Worm (Caenorhabditis elegans) whole organism, L4 larva: Measurements from ENCODE around the gene F48G7.4.

Experiments used
- D1046.2 ChIP-seq: fragments of 200-800 bp; sonication (Bioruptor generic); IDR thresholded peaks from 2 replicates; pipeline ENCODE4 v1.3.6; 2022; ENCODE audit warnings: missing genetic modification characterization, missing compliant biosample characterization
- Y5F2A.4 ChIP-seq: fragments of 200-800 bp; sonication (Bioruptor generic); optimal IDR thresholded peaks from 2 replicates; lab custom pipeline; 2018; ENCODE audit warnings: mild to moderate bottlenecking, missing genetic modification characterization, missing compliant biosample characterization
- aha-1 ChIP-seq: fragments of 150-350 bp; peaks from one replicate; lab custom pipeline; 2014; ENCODE audit warnings: missing biosample characterization, missing genetic modification characterization
- ama-1 ChIP-seq: fragments of 150-350 bp; optimal IDR thresholded peaks from 2 replicates; lab custom pipeline; 2014; ENCODE audit warnings: inconsistent platforms, mixed read lengths
- attf-4 ChIP-seq: sonication (generic microtip); optimal IDR thresholded peaks from 3 replicates; lab custom pipeline; 2017; ENCODE audit warnings: missing biosample characterization, missing genetic modification characterization
- ceh-20 ChIP-seq: fragments of 200-800 bp; sonication (Bioruptor generic); IDR thresholded peaks from 2 replicates; pipeline ENCODE4 v1.3.6; 2022; ENCODE audit warnings: missing genetic modification reagents, missing genetic modification characterization, missing compliant biosample characterization
- ceh-28 ChIP-seq: fragments of 150-350 bp; optimal IDR thresholded peaks from 2 replicates; lab custom pipeline; 2014; ENCODE audit warnings: missing biosample characterization, missing genetic modification reagents, missing genetic modification characterization
- ceh-32 ChIP-seq: sonication (generic microtip); optimal IDR thresholded peaks from 2 replicates; lab custom pipeline; 2016; ENCODE audit warnings: mild to moderate bottlenecking, missing genetic modification characterization, missing compliant biosample characterization; ENCODE audit not compliant: poor library complexity
- cey-2 ChIP-seq: sonication (generic microtip); optimal IDR thresholded peaks from 3 replicates; lab custom pipeline; 2017; ENCODE audit warnings: missing genetic modification characterization, mild to moderate bottlenecking, missing compliant biosample characterization, antibody characterized with exemption, borderline replicate concordance; ENCODE audit not compliant: insufficient read depth
- daf-12 ChIP-seq: fragments of 150-350 bp; optimal IDR thresholded peaks from 2 replicates; lab custom pipeline; 2014; ENCODE audit warnings: missing biosample characterization, missing genetic modification reagents, missing genetic modification characterization
- daf-16 ChIP-seq, 3 experiments: sonication (generic microtip); optimal IDR thresholded peaks; 2 replicates each; lab custom pipeline; 2016 to 2017; ENCODE audit warnings: missing genetic modification characterization in 3 of 3, missing genetic modification reagents in 3 of 3, mild to moderate bottlenecking in 2 of 3, missing compliant biosample characterization in 2 of 3, missing biosample characterization in 1 of 3, moderate library complexity in 1 of 3
- daf-8 ChIP-seq: fragments of 200-800 bp; sonication (Bioruptor generic); IDR thresholded peaks from 2 replicates; pipeline ENCODE4 v1.3.6; 2022; ENCODE audit warnings: missing genetic modification characterization, missing compliant biosample characterization
- dmd-8 ChIP-seq: fragments of 200-800 bp; sonication (Bioruptor generic); IDR thresholded peaks from 2 replicates; pipeline ENCODE4 v1.3.6; 2022; ENCODE audit warnings: missing genetic modification characterization, missing compliant biosample characterization
- dve-1 ChIP-seq: sonication (generic microtip); optimal IDR thresholded peaks from 2 replicates; lab custom pipeline; 2017; ENCODE audit warnings: antibody characterized with exemption, mild to moderate bottlenecking, missing genetic modification characterization, missing compliant biosample characterization; ENCODE audit not compliant: insufficient read depth
- egl-27 ChIP-seq: sonication (generic microtip); optimal IDR thresholded peaks from 3 replicates; lab custom pipeline; 2017; ENCODE audit warnings: missing biosample characterization, missing genetic modification reagents, missing genetic modification characterization
- hlh-30 ChIP-seq: sonication (generic microtip); optimal IDR thresholded peaks from 2 replicates; lab custom pipeline; 2017; ENCODE audit warnings: antibody characterized with exemption, mild to moderate bottlenecking, missing genetic modification characterization, missing compliant biosample characterization; ENCODE audit not compliant: insufficient read depth
- lir-3 ChIP-seq: sonication (generic microtip); optimal IDR thresholded peaks from 2 replicates; lab custom pipeline; 2016; ENCODE audit warnings: mild to moderate bottlenecking, missing genetic modification characterization, missing compliant biosample characterization
- madf-9 ChIP-seq: fragments of 200-800 bp; sonication (Bioruptor generic); conservative IDR thresholded peaks from 2 replicates; pipeline ENCODE4 v1.3.6; 2022; ENCODE audit warnings: missing genetic modification reagents, missing genetic modification characterization, missing compliant biosample characterization
- mdl-1 ChIP-seq, 2 experiments: fragments of 150-350 bp in 1 of 2; sonication (generic microtip) in 1 of 2; optimal IDR thresholded peaks; 2 replicates each; lab custom pipeline; 2014 to 2017; ENCODE audit warnings: missing biosample characterization in 2 of 2, missing genetic modification characterization in 2 of 2
- mep-1 ChIP-seq: fragments of 150-350 bp; sonication (generic microtip); optimal IDR thresholded peaks from 3 replicates; lab custom pipeline; 2014; ENCODE audit warnings: missing biosample characterization, missing genetic modification characterization
- mxl-3 ChIP-seq: fragments of 200-800 bp; sonication (Bioruptor generic); optimal IDR thresholded peaks from 2 replicates; lab custom pipeline; 2018; ENCODE audit warnings: mild to moderate bottlenecking, missing genetic modification characterization, missing compliant biosample characterization
- nhr-11 ChIP-seq: fragments of 150-350 bp; optimal IDR thresholded peaks from 2 replicates; lab custom pipeline; 2014; ENCODE audit warnings: missing biosample characterization, missing genetic modification characterization
- nhr-237 ChIP-seq: sonication (generic microtip); optimal IDR thresholded peaks from 2 replicates; lab custom pipeline; 2017; ENCODE audit warnings: missing biosample characterization, missing genetic modification characterization
- nhr-28 ChIP-seq: fragments of 150-350 bp; optimal IDR thresholded peaks from 2 replicates; lab custom pipeline; 2014; ENCODE audit warnings: missing biosample characterization, missing genetic modification characterization
- nhr-41 ChIP-seq: fragments of 200-800 bp; sonication (Bioruptor generic); IDR thresholded peaks from 2 replicates; pipeline ENCODE4 v1.3.6; 2022; ENCODE audit warnings: missing genetic modification reagents, missing genetic modification characterization, missing compliant biosample characterization
- nhr-76 ChIP-seq: fragments of 150-350 bp; optimal IDR thresholded peaks from 2 replicates; lab custom pipeline; 2014; ENCODE audit warnings: missing biosample characterization, missing genetic modification characterization
- pha-4 ChIP-seq, 2 experiments: fragments of 150-350 bp in 1 of 2; fragments of 200-800 bp in 1 of 2; sonication (Bioruptor generic) in 1 of 2; IDR thresholded peaks in 1 of 2; optimal IDR thresholded peaks in 1 of 2; 2 replicates each; pipeline versions ENCODE4 v1.3.6 to Lab custom; 2014 to 2022; ENCODE audit warnings: missing genetic modification characterization in 2 of 2, missing genetic modification reagents in 2 of 2, missing biosample characterization in 1 of 2, missing compliant biosample characterization in 1 of 2
- php-3 ChIP-seq: fragments of 200-800 bp; sonication (Bioruptor generic); IDR thresholded peaks from 2 replicates; pipeline ENCODE4 v1.3.6; 2022; ENCODE audit warnings: missing genetic modification reagents, missing genetic modification characterization, missing compliant biosample characterization
- pqm-1 ChIP-seq: sonication (generic microtip); optimal IDR thresholded peaks from 2 replicates; lab custom pipeline; 2017; ENCODE audit warnings: missing biosample characterization, missing genetic modification characterization
- rbr-2 ChIP-seq: sonication (generic microtip); optimal IDR thresholded peaks from 2 replicates; lab custom pipeline; 2016; ENCODE audit warnings: missing genotype, missing genetic modification characterization, missing compliant biosample characterization
- set-16 ChIP-seq: fragments of 200-800 bp; sonication (Bioruptor generic); IDR thresholded peaks from 2 replicates; pipeline ENCODE4 v1.3.6; 2022; ENCODE audit warnings: missing genetic modification reagents, missing genetic modification characterization, missing compliant biosample characterization
- skn-1 ChIP-seq: fragments of 150-350 bp; optimal IDR thresholded peaks from 2 replicates; lab custom pipeline; 2014; ENCODE audit warnings: missing biosample characterization, missing genetic modification characterization
- spr-1 ChIP-seq: sonication (generic microtip); optimal IDR thresholded peaks from 2 replicates; lab custom pipeline; 2016; ENCODE audit warnings: mild to moderate bottlenecking, missing genetic modification characterization, missing compliant biosample characterization
- tra-1 ChIP-seq: fragments of 200-800 bp; sonication (Bioruptor generic); IDR thresholded peaks from 2 replicates; pipeline ENCODE4 v1.3.6; 2022; ENCODE audit warnings: missing genetic modification reagents, missing genetic modification characterization, missing compliant biosample characterization
- unc-39 ChIP-seq: sonication (generic microtip); optimal IDR thresholded peaks from 2 replicates; lab custom pipeline; 2017; ENCODE audit warnings: missing biosample characterization, missing genetic modification characterization
- unc-62 ChIP-seq, 3 experiments: fragments of 150-350 bp in 1 of 3; sonication (generic microtip); optimal IDR thresholded peaks in 2 of 3; peaks in 1 of 3; 1 replicate in 1 of 3; 2 replicates in 2 of 3; lab custom pipeline; 2014 to 2017; ENCODE audit warnings: missing biosample characterization in 3 of 3, missing genetic modification characterization in 3 of 3, missing genetic modification reagents in 3 of 3, missing genotype in 1 of 3
- zfp-3 ChIP-seq: fragments of 200-800 bp; sonication (Bioruptor generic); conservative IDR thresholded peaks from 2 replicates; pipeline ENCODE4 v1.3.6; 2022; ENCODE audit warnings: missing genetic modification reagents, missing genetic modification characterization, missing compliant biosample characterization

The F48G7.4 gene

DNA sequence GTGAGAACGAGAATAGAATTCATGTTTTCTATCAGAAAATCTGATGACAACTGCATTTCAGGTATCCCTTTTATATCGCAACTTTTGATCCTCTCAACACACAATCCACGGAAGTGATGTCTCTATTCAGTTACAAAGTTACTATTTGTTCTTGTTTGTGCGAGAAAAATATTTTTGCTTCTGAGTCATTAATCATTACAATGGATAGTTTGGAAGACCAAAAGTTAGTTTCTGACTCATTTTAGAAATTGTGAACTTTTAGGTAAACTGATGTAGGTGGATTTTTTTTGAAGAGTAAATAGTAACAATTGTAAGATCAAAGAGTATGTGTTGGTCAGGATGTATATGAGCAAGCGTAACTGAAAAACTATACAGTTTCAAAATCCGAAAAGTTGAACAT lies 9.6 kb upstream of the F48G7.4 start, which contains the start of gene srlf-36:
srlf-36 (minus strand) TSS at position 101 of the 400 bp plus-strand sequence.
- TF ChIP-seq nhr-237 (tag; lab: Kevin White, UChicago) (no peak), aha-1 (tag; lab: Kevin White, UChicago) (no peak), mxl-3 (GFP tag; lab: Kevin White, UChicago) (no peak), ceh-28 (tag; lab: Kevin White, UChicago) (no peak), nhr-76 (tag; lab: Kevin White, UChicago) (no peak), ama-1 (lab: Kevin White, UChicago) (no peak), cey-2 (tag; lab: Kevin White, UChicago) (no peak)

DNA sequence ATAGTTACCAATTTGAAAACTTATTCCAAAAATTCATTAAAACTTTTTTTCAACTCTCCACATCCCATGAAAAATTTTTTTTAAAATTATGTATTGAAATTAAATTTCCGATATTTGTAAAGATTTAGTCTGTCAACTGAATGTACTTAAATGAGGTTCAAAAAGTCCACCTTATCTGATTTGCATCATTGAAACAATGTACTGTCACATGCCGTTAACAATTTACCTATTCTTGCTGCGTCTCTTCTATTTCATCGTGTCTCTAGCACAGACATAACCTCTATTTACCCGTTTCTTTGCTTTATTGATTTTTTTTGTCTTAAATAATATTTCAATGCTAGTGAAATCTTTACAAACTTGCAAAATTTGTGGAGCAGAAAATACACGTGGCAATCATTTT lies 9.0 kb upstream of the F48G7.4 start, which contains the start of gene nhr-90:
nhr-90 (plus strand) TSS at position 296 of the 400 bp plus-strand sequence.
- TF ChIP-seq skn-1 (tag; lab: Kevin White, UChicago) = no peak
- TF ChIP-seq attf-4 (tag; lab: Kevin White, UChicago) = no peak
- TF ChIP-seq hlh-30 (tag; lab: Kevin White, UChicago) = peak; percentile 70
- peak; percentile 9 for TF ChIP-seq nhr-28 (tag; lab: Kevin White, UChicago)
- TF ChIP-seq daf-12 (tag; lab: Kevin White, UChicago) = no peak

DNA sequence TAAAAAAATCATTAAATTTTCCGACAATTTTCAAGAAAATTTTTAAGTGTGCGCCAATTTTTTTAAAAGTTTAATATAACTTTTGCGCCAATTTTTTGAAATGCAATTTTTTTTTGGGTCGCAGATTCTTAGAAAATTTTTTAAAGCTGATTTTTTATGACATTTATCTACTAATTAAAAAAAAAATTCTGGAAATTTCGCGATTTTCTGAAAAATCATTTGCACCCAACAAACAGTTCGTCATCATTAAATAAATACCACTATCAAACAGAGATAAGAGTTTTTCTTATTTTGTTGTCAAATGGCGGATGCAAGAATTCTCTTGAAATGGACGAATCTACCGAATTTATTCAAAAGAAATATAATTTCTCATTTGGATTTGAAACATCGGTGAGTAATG lies 4.0 kb upstream of the F48G7.4 start, which contains the start of gene F48G7.13:
F48G7.13 (plus strand) TSS at position 301 of the 400 bp plus-strand sequence.
- no peak for TF ChIP-seq daf-16 (GFP tag; optimal IDR thresholded peaks at IDR 0.05; lab: Kevin White, UChicago)
- peak; percentile 55 for TF ChIP-seq daf-16 (tag; optimal IDR thresholded peaks at IDR 0.05; lab: Kevin White, UChicago)
- TF ChIP-seq ceh-32 = no peak

DNA sequence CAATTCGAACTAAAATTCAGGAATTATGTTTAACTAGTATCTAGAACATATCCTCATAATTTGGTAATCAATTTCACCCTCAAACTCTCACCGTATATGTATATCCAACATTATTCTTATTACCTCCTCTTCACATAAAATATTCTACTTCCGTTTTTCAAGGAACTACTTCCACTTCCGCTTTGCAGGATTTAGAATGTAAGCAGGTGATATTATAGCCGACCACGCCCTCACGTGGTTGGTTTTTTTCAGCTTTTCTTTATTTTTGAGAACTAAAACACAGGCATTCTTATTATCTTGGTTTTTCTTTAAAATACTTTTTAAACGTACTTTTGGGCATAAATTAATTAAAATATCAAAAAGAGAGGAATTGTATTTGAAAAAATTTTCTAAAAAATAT lies 1.3 kb upstream of the F48G7.4 start:
- TF ChIP-seq egl-27 (no peak), nhr-11 (peak; percentile 12), D1046.2 (GFP tag; lab: Robert Waterston, UW) (no peak)

DNA sequence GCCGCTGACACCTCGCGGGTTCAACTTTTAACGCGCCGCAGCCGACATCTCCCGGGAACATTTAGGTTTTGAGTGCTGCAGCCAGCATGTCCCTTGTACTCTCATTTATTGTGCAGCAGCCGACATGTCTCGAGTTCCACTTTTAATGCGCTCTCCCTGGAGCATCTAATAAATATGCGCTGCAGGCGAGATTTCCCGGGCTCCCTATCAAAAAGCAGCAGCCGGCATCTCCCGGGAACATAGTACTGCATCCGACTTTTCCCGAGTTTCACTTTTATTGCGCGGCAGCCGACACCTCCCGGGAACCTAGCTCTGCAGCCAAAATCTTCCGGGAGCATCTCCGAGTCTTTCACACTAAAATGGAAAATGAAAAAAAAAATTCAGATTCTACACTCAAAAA lies 1.7 kb downstream of the F48G7.4 start:
- TF ChIP-seq pha-4 (GFP tag; IDR thresholded peaks at IDR 0.05; lab: Robert Waterston, UW) = no peak
- TF ChIP-seq pha-4 (tag; optimal IDR thresholded peaks at IDR 0.05; lab: Kevin White, UChicago) = no peak
- TF ChIP-seq set-16 (GFP tag; lab: Robert Waterston, UW) = peak; percentile 51
- peak; percentile 3 for TF ChIP-seq aha-1 (tag; lab: Kevin White, UChicago)

DNA sequence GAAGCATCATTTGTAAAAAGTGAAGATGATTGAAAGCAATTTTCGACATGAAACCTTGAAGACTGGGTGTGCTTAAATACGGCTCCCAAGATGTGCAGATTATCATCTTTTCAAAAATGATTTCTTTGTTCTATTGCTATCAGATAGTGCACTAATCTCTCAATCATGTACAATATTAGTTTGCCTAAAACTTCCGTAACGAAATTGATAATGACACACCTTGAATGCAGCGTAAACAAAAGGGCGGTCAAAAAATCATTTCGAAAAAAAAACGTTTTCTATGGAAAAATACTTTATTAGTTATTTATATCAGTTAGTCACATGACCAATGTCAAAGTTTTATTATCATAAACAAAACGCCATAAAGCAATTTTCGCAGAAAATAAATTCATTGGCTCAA lies 3.6 kb downstream of the F48G7.4 start, which contains the start of gene F48G7.5:
F48G7.5 (minus strand) TSS at position 34 of the 400 bp plus-strand sequence.
- TF ChIP-seq dve-1 (tag; lab: Kevin White, UChicago) (peak; percentile 6), pqm-1 (tag; lab: Kevin White, UChicago) (peak; percentile 26), nhr-41 (GFP tag; lab: Robert Waterston, UW) (no peak), daf-8 (GFP tag; lab: Robert Waterston, UW) (no peak), zfp-3 (GFP tag; lab: Robert Waterston, UW) (no peak), daf-16 (GFP tag; optimal IDR thresholded peaks at IDR 0.05; lab: Kevin White, UChicago) (no peak), daf-16 (tag; optimal IDR thresholded peaks at IDR 0.05; lab: Kevin White, UChicago) (peak; percentile 78)

DNA sequence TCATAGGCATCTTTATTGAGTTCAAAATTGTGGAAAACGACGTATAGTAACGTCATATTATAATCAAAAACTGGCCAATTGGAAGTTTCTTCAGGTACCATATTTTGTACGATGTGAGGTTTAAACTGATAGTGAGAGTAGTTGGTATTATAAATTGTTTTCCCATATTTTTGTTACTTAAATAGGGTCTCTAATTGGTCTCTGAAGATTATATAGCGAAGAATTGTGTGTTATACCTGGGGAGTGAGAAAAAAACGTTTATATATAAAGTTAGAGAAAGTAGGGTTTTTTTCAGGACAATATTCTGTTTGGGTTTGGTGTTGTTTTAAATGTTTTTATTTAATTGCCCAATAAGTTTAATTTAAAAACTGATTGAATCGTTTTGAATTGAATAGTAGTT lies 5.7 kb downstream of the F48G7.4 start, which contains the start of gene srt-17:
srt-17 (minus strand) TSS at position 101 of the 400 bp plus-strand sequence.
- no peak for TF ChIP-seq Y5F2A.4
- TF ChIP-seq ceh-20 (GFP tag; lab: Robert Waterston, UW) = no peak
- TF ChIP-seq lir-3 (tag; lab: Kevin White, UChicago) = no peak
- TF ChIP-seq zfp-3 (GFP tag; lab: Robert Waterston, UW) = no peak
- no peak for TF ChIP-seq ceh-28 (tag; lab: Kevin White, UChicago)
- no peak for TF ChIP-seq dmd-8
- no peak for TF ChIP-seq rbr-2 (tag; lab: Kevin White, UChicago)
- no peak for TF ChIP-seq tra-1
- no peak for TF ChIP-seq spr-1 (tag; lab: Kevin White, UChicago)
- TF ChIP-seq unc-62 (GFP tag; optimal IDR thresholded peaks at IDR 0.05 in 1 of 2; lab: Kevin White, UChicago) = no peak
- no peak for TF ChIP-seq unc-62 (tag; optimal IDR thresholded peaks at IDR 0.05; lab: Kevin White, UChicago)
- TF ChIP-seq php-3 = no peak
- TF ChIP-seq mep-1 (tag; lab: Kevin White, UChicago) = no peak
- TF ChIP-seq unc-39 (tag; lab: Kevin White, UChicago) = no peak
- TF ChIP-seq madf-9 (GFP tag; lab: Robert Waterston, UW) = no peak
- no peak for TF ChIP-seq mdl-1 (tag; optimal IDR thresholded peaks at IDR 0.05; lab: Kevin White, UChicago)
- TF ChIP-seq pqm-1 (tag; lab: Kevin White, UChicago) = no peak
- no peak for TF ChIP-seq set-16 (GFP tag; lab: Robert Waterston, UW)
- TF ChIP-seq, all 104 proteins: peak for 0
